Worm (Caenorhabditis elegans) whole organism, L1 larva: ENCODE results near the gene sru-6.

Source experiments
- aha-1 ChIP-seq: fragments of 150-350 bp; optimal IDR thresholded peaks from 2 replicates; lab custom pipeline; 2014; ENCODE audit warnings: missing biosample characterization, missing genetic modification characterization
- ama-1 ChIP-seq: fragments of 150-350 bp; optimal IDR thresholded peaks from 2 replicates; lab custom pipeline; 2014
- blmp-1 ChIP-seq: fragments of 150-350 bp; optimal IDR thresholded peaks from 2 replicates; lab custom pipeline; 2014; ENCODE audit warnings: missing biosample characterization, missing genetic modification characterization
- isw-1 ChIP-seq: fragments of 200-800 bp; sonication (Bioruptor generic); IDR thresholded peaks from 2 replicates; pipeline ENCODE4 v1.3.6; 2022; ENCODE audit warnings: missing genetic modification characterization, missing compliant biosample characterization
- nhr-71 ChIP-seq: sonication (generic microtip); optimal IDR thresholded peaks from 2 replicates; lab custom pipeline; 2016; ENCODE audit warnings: mild to moderate bottlenecking, missing genetic modification characterization, moderate library complexity, missing compliant biosample characterization
- pag-3 ChIP-seq: sonication (generic microtip); optimal IDR thresholded peaks from 2 replicates; lab custom pipeline; 2017; ENCODE audit warnings: missing genetic modification characterization, mild to moderate bottlenecking, missing compliant biosample characterization, antibody characterized with exemption, borderline replicate concordance; ENCODE audit not compliant: insufficient read depth

DNA sequence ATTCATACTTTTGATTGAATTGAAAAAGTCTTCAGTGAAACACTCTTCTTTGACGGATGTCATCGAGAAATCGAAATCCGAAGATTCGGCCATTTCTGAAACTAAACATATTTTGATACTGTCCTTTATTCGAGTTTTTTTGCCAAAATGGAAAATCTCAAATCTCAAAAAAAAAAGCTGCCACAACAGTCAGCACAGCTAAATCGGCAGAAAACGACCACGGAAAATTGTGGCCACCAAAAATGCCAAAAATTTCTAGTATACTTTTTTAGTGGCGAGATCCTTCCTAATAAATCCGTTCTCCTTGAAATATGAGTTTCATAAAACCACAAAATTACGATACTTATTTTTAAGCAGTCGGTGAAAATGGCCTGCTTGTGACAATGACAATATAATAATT, 46.5 kb upstream of the sru-6 start, which contains the start of gene F38E11.9:
- TF ChIP-seq blmp-1 (tag; lab: Kevin White, UChicago) (no peak), isw-1 (GFP tag; lab: Robert Waterston, UW) (no peak), aha-1 (tag; lab: Kevin White, UChicago) (no peak), nhr-71 (tag; lab: Kevin White, UChicago) (no peak), pag-3 (tag; lab: Kevin White, UChicago) (no peak), ama-1 (lab: Kevin White, UChicago) (no peak)
